Worm (Caenorhabditis elegans) whole organism, midembryonic: ENCODE data around the gene nkb-3.

Experiments used
- flt-1 ChIP-seq: fragments of 200-800 bp; sonication (Bioruptor generic); IDR thresholded peaks from 2 replicates; pipeline ENCODE4 v1.3.6; 2022; ENCODE audit warnings: missing genetic modification characterization, missing compliant biosample characterization
- klf-2 ChIP-seq: fragments of 200-800 bp; sonication (Bioruptor generic); conservative IDR thresholded peaks from 2 replicates; pipeline ENCODE4 v1.3.6; 2022; ENCODE audit warnings: missing genetic modification reagents, missing genetic modification characterization, missing compliant biosample characterization
- med-1 ChIP-seq: sonication (generic microtip); optimal IDR thresholded peaks from 2 replicates; lab custom pipeline; 2017; ENCODE audit warnings: missing genetic modification characterization, mild to moderate bottlenecking, missing compliant biosample characterization, antibody characterized with exemption, missing genetic modification reagents; ENCODE audit not compliant: insufficient read depth
- ref-1 ChIP-seq: fragments of 200-800 bp; sonication (Bioruptor generic); conservative IDR thresholded peaks from 2 replicates; pipeline ENCODE4 v1.3.6; 2022; ENCODE audit warnings: missing genetic modification reagents, missing genetic modification characterization, missing compliant biosample characterization

DNA sequence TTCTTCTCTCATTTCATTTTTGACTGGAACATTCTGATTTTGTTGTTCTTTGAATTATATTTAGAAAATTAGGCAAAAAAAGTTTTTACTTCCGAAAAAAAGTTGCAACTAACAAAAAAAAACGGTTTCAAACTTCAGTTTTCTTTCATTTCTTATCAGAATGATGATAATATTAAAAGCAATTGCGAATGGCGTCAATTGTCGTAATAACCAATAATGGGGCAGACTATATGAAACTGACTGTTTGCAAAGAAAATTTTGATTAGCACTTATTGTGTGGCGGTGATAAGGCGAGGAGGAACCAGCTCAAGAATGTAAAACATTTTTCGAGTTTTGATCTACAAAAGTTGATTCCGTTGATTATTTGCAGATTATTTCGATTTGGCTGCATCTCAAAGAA is 2.4 kb upstream of the nkb-3 start:
- no peak for TF ChIP-seq ref-1 (GFP tag; lab: Robert Waterston, UW)
- TF ChIP-seq med-1, result no peak
- no peak for TF ChIP-seq klf-2 (GFP tag; lab: Robert Waterston, UW)
- no peak for TF ChIP-seq flt-1
